Worm (Caenorhabditis elegans): ENCODE results near the gene Y27F2A.10.

- TF ChIP-seq nhr-28 (tag; optimal IDR thresholded peaks at IDR 0.05) (no peak), tbx-2 (tag; optimal IDR thresholded peaks at IDR 0.05) (no peak), mdl-1 (tag; optimal IDR thresholded peaks at IDR 0.05) (no peak)
Measured at ce11 chrII:3220723-3221122, 48.6 kb upstream of the Y27F2A.10 start, which contains the start of gene ZC239.22.
